Fruit fly (Drosophila melanogaster) whole organism, embryonic: Measurements from ENCODE around the gene Rlb1.

Experiments
- C15 ChIP-seq: fragments of 200-800 bp; sonication (Bioruptor generic); IDR thresholded peaks from 3 replicates; pipeline ENCODE4 v1.3.6; 2022; ENCODE audit warnings: missing biosample characterization, missing genetic modification characterization
- CG11247 ChIP-seq: fragments of 200-800 bp; sonication (Bioruptor generic); IDR thresholded peaks from 2 replicates; pipeline ENCODE4 v1.3.6; 2022; ENCODE audit warnings: missing biosample characterization, missing genetic modification characterization
- CG12236 ChIP-seq: fragments of 200-800 bp; sonication (Bioruptor generic); optimal IDR thresholded peaks from 2 replicates; lab custom pipeline; 2016; ENCODE audit warnings: missing biosample characterization, missing genetic modification characterization
- CG15073 ChIP-seq: fragments of 200-800 bp; sonication (Bioruptor generic); optimal IDR thresholded peaks from 2 replicates; lab custom pipeline; 2016; ENCODE audit warnings: missing biosample characterization, missing genetic modification characterization
- CG15269 ChIP-seq: fragments of 200-800 bp; sonication (Bioruptor generic); optimal IDR thresholded peaks from 2 replicates; lab custom pipeline; 2018; ENCODE audit warnings: missing biosample characterization, mild to moderate bottlenecking, missing genetic modification characterization, moderate library complexity
- CG1529 ChIP-seq: fragments of 200-800 bp; sonication (Bioruptor generic); optimal IDR thresholded peaks from 3 replicates; lab custom pipeline; 2018; ENCODE audit warnings: missing biosample characterization, missing genetic modification characterization
- CG2129 ChIP-seq: fragments of 200-800 bp; sonication (Bioruptor generic); IDR thresholded peaks from 2 replicates; pipeline ENCODE4 v1.3.6; 2022; ENCODE audit warnings: missing biosample characterization, missing genetic modification characterization; ENCODE audit not compliant: partially characterized antibody
- CG31441 ChIP-seq: fragments of 200-800 bp; sonication (Bioruptor generic); IDR thresholded peaks from 2 replicates; pipeline ENCODE4 v1.3.6; 2022; ENCODE audit warnings: missing biosample characterization, missing genetic modification characterization
- CG3995 ChIP-seq: fragments of 200-800 bp; sonication (Bioruptor generic); optimal IDR thresholded peaks from 3 replicates; lab custom pipeline; 2016; ENCODE audit warnings: missing biosample characterization, missing genetic modification characterization
- CG7745 ChIP-seq: fragments of 200-800 bp; sonication (Bioruptor generic); optimal IDR thresholded peaks from 2 replicates; lab custom pipeline; 2018; ENCODE audit warnings: missing biosample characterization, mild to moderate bottlenecking, missing genetic modification characterization, moderate library complexity
- CG9876 ChIP-seq: fragments of 200-800 bp; sonication (Bioruptor generic); optimal IDR thresholded peaks from 2 replicates; lab custom pipeline; 2016; ENCODE audit warnings: missing biosample characterization, missing genetic modification characterization
- CrebB ChIP-seq: fragments of 200-800 bp; sonication (Bioruptor generic); optimal IDR thresholded peaks from 3 replicates; lab custom pipeline; 2018; ENCODE audit warnings: missing biosample characterization, mild to moderate bottlenecking, missing genetic modification characterization
- D ChIP-seq, 2 experiments: fragments of 200-800 bp in 1 of 2; fragments of >200 bp in 1 of 2; sonication (Bioruptor generic) in 1 of 2; optimal IDR thresholded peaks; 2 replicates in 1 of 2; 3 replicates in 1 of 2; lab custom pipeline; 2017; ENCODE audit warnings: mild to moderate bottlenecking in 1 of 2, missing biosample characterization in 1 of 2, missing genetic modification characterization in 1 of 2, missing genetic modification reagents in 1 of 2
- Dbx ChIP-seq: fragments of 200-800 bp; sonication (Bioruptor generic); IDR thresholded peaks from 3 replicates; pipeline ENCODE4 v1.3.6; 2022; ENCODE audit warnings: missing biosample characterization, missing genetic modification characterization
- Deaf1 ChIP-seq: fragments of 200-800 bp; optimal IDR thresholded peaks from 3 replicates; lab custom pipeline; 2019; ENCODE audit warnings: missing biosample characterization, mild to moderate bottlenecking, missing genetic modification characterization, moderate library complexity
- Gug ChIP-seq: fragments of 200-800 bp; sonication (Bioruptor generic); IDR thresholded peaks from 4 replicates; pipeline ENCODE4 v1.3.6; 2022; ENCODE audit warnings: missing biosample characterization, missing genetic modification characterization
- HmgD ChIP-seq: fragments of 200-800 bp; sonication (Bioruptor generic); optimal IDR thresholded peaks from 3 replicates; lab custom pipeline; 2016; ENCODE audit warnings: missing biosample characterization, missing genetic modification characterization
- Lhr ChIP-seq: fragments of 200-800 bp; sonication (Bioruptor generic); optimal IDR thresholded peaks from 3 replicates; lab custom pipeline; 2017; ENCODE audit warnings: mild to moderate bottlenecking, missing biosample characterization, missing genetic modification reagents, missing genetic modification characterization
- MESR4 ChIP-seq: fragments of 200-800 bp; sonication (Bioruptor generic); optimal IDR thresholded peaks from 2 replicates; lab custom pipeline; 2018; ENCODE audit warnings: missing biosample characterization, mild to moderate bottlenecking, missing genetic modification characterization, moderate library complexity
- Neu2 ChIP-seq: fragments of 200-800 bp; sonication (Bioruptor generic); optimal IDR thresholded peaks from 3 replicates; lab custom pipeline; 2016; ENCODE audit warnings: missing biosample characterization, missing genetic modification characterization, borderline replicate concordance
- Nf-YA ChIP-seq: fragments of 200-800 bp; sonication (Bioruptor generic); IDR thresholded peaks from 2 replicates; pipeline ENCODE4 v1.3.6; 2022; ENCODE audit warnings: missing biosample characterization, missing genetic modification characterization
- Trl ChIP-seq, 3 experiments: fragments of >200 bp in 2 of 3; fragments of 200-800 bp in 1 of 3; sonication (Bioruptor generic) in 1 of 3; optimal IDR thresholded peaks; 2 replicates in 1 of 3; 3 replicates in 2 of 3; lab custom pipeline; 2016 to 2017; ENCODE audit warnings: missing biosample characterization in 1 of 3, missing genetic modification characterization in 1 of 3
- Xbp1 ChIP-seq: fragments of 200-800 bp; sonication (Bioruptor generic); optimal IDR thresholded peaks from 3 replicates; lab custom pipeline; 2016; ENCODE audit warnings: missing biosample characterization, mild to moderate bottlenecking, missing genetic modification characterization
- al ChIP-seq: fragments of 200-800 bp; sonication (Bioruptor generic); IDR thresholded peaks from 2 replicates; pipeline ENCODE4 v1.3.6; 2022; ENCODE audit warnings: missing biosample characterization, missing genetic modification characterization
- br ChIP-seq: fragments of >200 bp; optimal IDR thresholded peaks from 2 replicates; lab custom pipeline; 2017
- dm ChIP-seq: fragments of 200-800 bp; sonication (Bioruptor generic); optimal IDR thresholded peaks from 3 replicates; lab custom pipeline; 2016; ENCODE audit warnings: missing biosample characterization, missing genetic modification characterization
- dpn ChIP-seq, 2 experiments: fragments of 200-800 bp; sonication (Bioruptor generic); optimal IDR thresholded peaks; 3 replicates each; lab custom pipeline; 2016; ENCODE audit warnings: missing biosample characterization in 2 of 2, missing genetic modification characterization in 2 of 2
- emc ChIP-seq: fragments of 200-800 bp; sonication (Bioruptor generic); optimal IDR thresholded peaks from 2 replicates; lab custom pipeline; 2016; ENCODE audit warnings: missing biosample characterization, missing genetic modification characterization
- ewg ChIP-seq: fragments of 200-800 bp; sonication (Bioruptor generic); optimal IDR thresholded peaks from 3 replicates; lab custom pipeline; 2017; ENCODE audit warnings: mild to moderate bottlenecking, missing biosample characterization, missing genetic modification reagents, missing genetic modification characterization
- fd3F ChIP-seq: fragments of 200-800 bp; sonication (Bioruptor generic); optimal IDR thresholded peaks from 2 replicates; lab custom pipeline; 2018; ENCODE audit warnings: missing biosample characterization, mild to moderate bottlenecking, missing genetic modification characterization, moderate library complexity
- gcm ChIP-seq: fragments of 200-800 bp; sonication (Bioruptor generic); optimal IDR thresholded peaks from 2 replicates; lab custom pipeline; 2019; ENCODE audit warnings: missing biosample characterization, mild to moderate bottlenecking, missing genetic modification characterization, moderate library complexity
- gro ChIP-seq: fragments of 200-800 bp; sonication (Bioruptor generic); optimal IDR thresholded peaks from 2 replicates; lab custom pipeline; 2016; ENCODE audit warnings: missing biosample characterization, missing genetic modification characterization
- gsb-n ChIP-seq: fragments of 200-800 bp; sonication (Bioruptor generic); optimal IDR thresholded peaks from 3 replicates; lab custom pipeline; 2018; ENCODE audit warnings: missing biosample characterization, mild to moderate bottlenecking, missing genetic modification characterization
- hb ChIP-seq: fragments of 200-800 bp; sonication (Bioruptor generic); IDR thresholded peaks from 3 replicates; pipeline ENCODE4 v1.3.6; 2022; ENCODE audit warnings: missing biosample characterization, missing genetic modification characterization; ENCODE audit not compliant: partially characterized antibody
- hbn ChIP-seq: fragments of 200-800 bp; sonication (Bioruptor generic); IDR thresholded peaks from 2 replicates; pipeline ENCODE4 v1.3.6; 2022; ENCODE audit warnings: missing biosample characterization, missing genetic modification characterization; ENCODE audit not compliant: partially characterized antibody
- klu ChIP-seq: fragments of 200-800 bp; sonication (Bioruptor generic); IDR thresholded peaks from 2 replicates; pipeline ENCODE4 v1.3.6; 2022; ENCODE audit warnings: missing biosample characterization, missing genetic modification characterization
- nom ChIP-seq: fragments of 200-800 bp; sonication (Bioruptor generic); optimal IDR thresholded peaks from 2 replicates; lab custom pipeline; 2017; ENCODE audit warnings: missing biosample characterization, missing genetic modification characterization, mild to moderate bottlenecking, moderate library complexity, missing genetic modification reagents
- pho ChIP-seq: fragments of 200-800 bp; sonication (Bioruptor generic); optimal IDR thresholded peaks from 2 replicates; lab custom pipeline; 2016; ENCODE audit warnings: missing biosample characterization, missing genetic modification characterization
- pita ChIP-seq: fragments of 200-800 bp; sonication (Bioruptor generic); optimal IDR thresholded peaks from 2 replicates; lab custom pipeline; 2017; ENCODE audit warnings: missing biosample characterization, mild to moderate bottlenecking, missing genetic modification characterization
- sens ChIP-seq: fragments of 200-800 bp; sonication (Bioruptor generic); peaks from one replicate; lab custom pipeline; 2016; ENCODE audit warnings: missing biosample characterization, missing genetic modification characterization
- sens-2 ChIP-seq: fragments of 200-800 bp; sonication (Bioruptor generic); IDR thresholded peaks from 2 replicates; pipeline ENCODE4 v1.3.6; 2022; ENCODE audit warnings: missing biosample characterization, missing genetic modification characterization
- sqz ChIP-seq: fragments of 200-800 bp; sonication (Bioruptor generic); optimal IDR thresholded peaks from 3 replicates; lab custom pipeline; 2018; ENCODE audit warnings: missing biosample characterization, mild to moderate bottlenecking, missing genetic modification characterization
- vnd ChIP-seq: fragments of 200-800 bp; sonication (Bioruptor generic); IDR thresholded peaks from 3 replicates; pipeline ENCODE4 v1.3.6; 2022; ENCODE audit warnings: missing biosample characterization, missing genetic modification characterization; ENCODE audit not compliant: partially characterized antibody

The Rlb1 gene

dm6 chr3R:9512193-9513051, 705 bp upstream of the Rlb1 start (continued):
- no peak for TF ChIP-seq sens-2 (GFP tag; lab: Robert Waterston, UW)
- TF ChIP-seq pita (GFP tag; lab: Kevin White, UChicago) = no peak
- TF ChIP-seq Dbx (GFP tag; lab: Robert Waterston, UW) = no peak
- TF ChIP-seq gro = no peak
- no peak for TF ChIP-seq CG15269 (tag; lab: Kevin White, UChicago)
- no peak for TF ChIP-seq Gug (GFP tag; lab: Robert Waterston, UW)
- TF ChIP-seq CG11247 = no peak
- TF ChIP-seq Nf-YA = no peak
- TF ChIP-seq sens (GFP tag; lab: Kevin White, UChicago) = no peak
- TF ChIP-seq CG3995 (GFP tag; lab: Kevin White, UChicago) = peak; percentile 86
- TF ChIP-seq hbn = no peak
- no peak for TF ChIP-seq C15 (GFP tag; lab: Robert Waterston, UW)
- no peak for TF ChIP-seq Xbp1
- TF ChIP-seq pho (GFP tag; lab: Kevin White, UChicago) = no peak
- TF ChIP-seq dpn (GFP tag; optimal IDR thresholded peaks at IDR 0.05; lab: Kevin White, UChicago) = no peak
- TF ChIP-seq klu (GFP tag; lab: Robert Waterston, UW) = no peak
- no peak for TF ChIP-seq Lhr (GFP tag; lab: Kevin White, UChicago)
- peak; percentile 93 for TF ChIP-seq MESR4 (GFP tag; lab: Kevin White, UChicago)
- TF ChIP-seq Deaf1 = no peak
- TF ChIP-seq al (GFP tag; lab: Robert Waterston, UW) = no peak
- no peak for TF ChIP-seq CG12236
- no peak for TF ChIP-seq gsb-n
- TF ChIP-seq CG7745 = peak; percentile 88
- TF ChIP-seq HmgD (GFP tag; lab: Kevin White, UChicago) = no peak
- TF ChIP-seq CrebB = no peak
- no peak for TF ChIP-seq ewg
- TF ChIP-seq vnd (GFP tag; lab: Robert Waterston, UW) = no peak
- no peak for TF ChIP-seq CG15073
- TF ChIP-seq emc (GFP tag; lab: Kevin White, UChicago) = no peak
- no peak for TF ChIP-seq CG9876 (GFP tag; lab: Kevin White, UChicago)
- no peak for TF ChIP-seq D (optimal IDR thresholded peaks at IDR 0.05; lab: Kevin White, UChicago)
- no peak for TF ChIP-seq D (GFP tag; optimal IDR thresholded peaks at IDR 0.05; lab: Kevin White, UChicago)
- no peak for TF ChIP-seq hb
- TF ChIP-seq gcm (GFP tag; lab: Kevin White, UChicago) = peak; percentile 21
- no peak for TF ChIP-seq fd3F (GFP tag; lab: Kevin White, UChicago)
- peak; percentile 51 for TF ChIP-seq sqz (GFP tag; lab: Kevin White, UChicago)
- no peak for TF ChIP-seq Neu2
- TF ChIP-seq nom (GFP tag; lab: Kevin White, UChicago) = peak; percentile 40
- no peak for TF ChIP-seq br (lab: Kevin White, UChicago)
- TF ChIP-seq CG31441 = no peak
- peak; percentile 67 to 86 for TF ChIP-seq Trl (optimal IDR thresholded peaks at IDR 0.05; lab: Kevin White, UChicago)
- no peak for TF ChIP-seq Trl (GFP tag; optimal IDR thresholded peaks at IDR 0.05; lab: Kevin White, UChicago)
- TF ChIP-seq CG1529 (GFP tag; lab: Kevin White, UChicago) = no peak
- no peak for TF ChIP-seq dm (GFP tag; lab: Kevin White, UChicago)
- no peak for TF ChIP-seq CG2129
